Worm (Caenorhabditis elegans) whole organism, late embryonic: Measurements from ENCODE around the gene srx-63.

Experiments
- fkh-6 ChIP-seq: sonication (generic microtip); optimal IDR thresholded peaks from 2 replicates; lab custom pipeline; 2016; ENCODE audit warnings: missing genetic modification characterization, missing compliant biosample characterization
- nhr-11 ChIP-seq: fragments of 150-350 bp; optimal IDR thresholded peaks from 2 replicates; lab custom pipeline; 2014; ENCODE audit warnings: missing biosample characterization, missing genetic modification characterization

DNA sequence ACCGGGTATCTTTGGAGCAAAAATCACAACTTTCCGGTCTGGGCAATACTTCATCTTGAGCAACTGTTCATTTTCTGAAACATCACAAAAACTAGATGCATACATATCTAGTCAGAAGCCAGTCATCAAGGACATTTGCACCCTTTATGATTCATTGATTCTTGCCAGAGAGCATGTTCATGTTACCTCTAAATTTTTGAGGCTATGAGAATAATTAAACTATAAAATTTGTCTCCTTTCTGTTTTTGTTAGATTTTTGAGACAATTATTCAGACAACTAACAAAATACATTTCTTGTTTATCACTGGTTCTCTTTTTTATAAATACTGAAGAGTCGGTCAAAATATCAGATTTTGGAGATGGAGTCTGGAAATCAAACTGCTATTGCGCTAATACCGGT, 14.9 kb upstream of the srx-63 start, which contains the start of gene srx-67:
- TF ChIP-seq nhr-11 (tag; lab: Kevin White, UChicago) (no peak), fkh-6 (tag; lab: Kevin White, UChicago) (no peak)
